Worm (Caenorhabditis elegans) whole organism, young adult: ENCODE results near the gene F13B12.1.

Experiments used
- B0336.3 ChIP-seq: fragments of 200-800 bp; sonication (Bioruptor generic); IDR thresholded peaks from 2 replicates; pipeline ENCODE4 v1.3.6; 2022; ENCODE audit warnings: missing genetic modification characterization, missing compliant biosample characterization
- hmg-1.2 ChIP-seq: fragments of 200-800 bp; sonication (Bioruptor generic); IDR thresholded peaks from 2 replicates; pipeline ENCODE4 v1.3.6; 2022; ENCODE audit warnings: missing genetic modification reagents, missing genetic modification characterization, missing compliant biosample characterization
- ztf-22 ChIP-seq: fragments of 200-800 bp; sonication (Bioruptor generic); optimal IDR thresholded peaks from 2 replicates; lab custom pipeline; 2018; ENCODE audit warnings: mild to moderate bottlenecking, missing genetic modification characterization, moderate library complexity, missing compliant biosample characterization

DNA sequence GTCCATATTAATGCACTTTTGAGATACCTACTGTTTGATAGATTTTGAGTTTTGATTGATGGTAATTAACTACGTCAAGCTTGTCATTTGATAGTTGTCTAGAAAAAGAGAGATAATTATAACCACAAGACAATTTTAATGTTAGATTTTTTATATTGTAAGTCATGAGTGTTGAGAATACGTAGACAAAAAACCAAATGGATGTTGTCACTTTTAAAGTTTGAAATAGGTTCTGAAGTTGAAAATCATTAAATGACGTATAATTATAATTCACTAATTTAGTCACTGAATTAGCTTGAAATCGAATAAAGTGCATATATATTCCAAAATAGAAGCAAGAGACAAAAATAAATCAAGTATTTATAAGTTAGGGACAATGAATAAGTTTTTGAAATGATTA lies 12.7 kb upstream of the F13B12.1 start:
- TF ChIP-seq B0336.3 (GFP tag; lab: Robert Waterston, UW): no peak
- TF ChIP-seq hmg-1.2 (GFP tag; lab: Robert Waterston, UW): no peak
- TF ChIP-seq ztf-22 (GFP tag; lab: Kevin White, UChicago): no peak
